Worm (Caenorhabditis elegans) whole organism, midembryonic: ENCODE data around the gene klp-3.

ENCODE experiments used
- T22C8.4 ChIP-seq: fragments of 200-800 bp; sonication (Bioruptor generic); IDR thresholded peaks from 2 replicates; pipeline ENCODE4 v1.3.6; 2022; ENCODE audit warnings: missing genetic modification characterization, missing compliant biosample characterization
- cog-1 ChIP-seq: sonication (generic microtip); optimal IDR thresholded peaks from 2 replicates; lab custom pipeline; 2016; ENCODE audit warnings: missing genetic modification characterization, missing compliant biosample characterization
- flt-1 ChIP-seq: fragments of 200-800 bp; sonication (Bioruptor generic); IDR thresholded peaks from 2 replicates; pipeline ENCODE4 v1.3.6; 2022; ENCODE audit warnings: missing genetic modification characterization, missing compliant biosample characterization
- med-1 ChIP-seq: sonication (generic microtip); optimal IDR thresholded peaks from 2 replicates; lab custom pipeline; 2017; ENCODE audit warnings: missing genetic modification characterization, mild to moderate bottlenecking, missing compliant biosample characterization, antibody characterized with exemption, missing genetic modification reagents; ENCODE audit not compliant: insufficient read depth
- ztf-23 ChIP-seq: fragments of 200-800 bp; sonication (Bioruptor generic); IDR thresholded peaks from 2 replicates; pipeline ENCODE4 v1.3.6; 2022; ENCODE audit warnings: missing genetic modification reagents, missing genetic modification characterization, missing compliant biosample characterization

DNA sequence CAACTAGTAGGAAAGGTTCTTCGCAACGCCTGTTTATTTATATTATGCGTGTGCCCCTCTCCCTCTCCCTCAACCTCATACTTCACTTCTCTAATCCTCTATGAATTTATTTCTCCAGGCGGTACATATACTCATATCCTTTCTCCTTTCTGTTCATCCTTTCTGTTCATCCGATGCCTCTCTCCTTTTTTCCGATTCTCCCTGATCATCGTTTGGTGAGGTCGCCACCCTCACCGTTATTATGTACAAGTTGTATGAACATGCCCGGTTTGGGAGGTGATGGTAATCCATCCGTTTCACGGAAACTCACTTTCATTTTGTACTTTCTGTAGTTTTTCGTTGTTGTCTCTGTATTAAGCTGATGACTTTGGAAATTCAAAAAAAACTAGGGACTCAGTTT lies 2.5 kb upstream of the klp-3 start:
- no peak for TF ChIP-seq flt-1 (GFP tag; lab: Robert Waterston, UW)
- no peak for TF ChIP-seq cog-1 (tag; lab: Kevin White, UChicago)
- TF ChIP-seq med-1 (GFP tag; lab: Kevin White, UChicago): no peak
- no peak for TF ChIP-seq ztf-23
- TF ChIP-seq T22C8.4 (GFP tag; lab: Robert Waterston, UW): no peak
